Worm (Caenorhabditis elegans) whole organism, young adult: ENCODE results near the gene hpo-6.

Experiments used
- F23B12.7 ChIP-seq: sonication (generic microtip); optimal IDR thresholded peaks from 2 replicates; lab custom pipeline; 2017; ENCODE audit warnings: missing genetic modification characterization, mild to moderate bottlenecking, missing compliant biosample characterization, antibody characterized with exemption, moderate library complexity; ENCODE audit not compliant: insufficient read depth
- attf-6 ChIP-seq: fragments of 200-800 bp; sonication (Bioruptor generic); IDR thresholded peaks from 2 replicates; pipeline ENCODE4 v1.3.6; 2022; ENCODE audit warnings: missing genetic modification reagents, missing genetic modification characterization, missing compliant biosample characterization
- hmg-1.2 ChIP-seq: fragments of 200-800 bp; sonication (Bioruptor generic); IDR thresholded peaks from 2 replicates; pipeline ENCODE4 v1.3.6; 2022; ENCODE audit warnings: missing genetic modification reagents, missing genetic modification characterization, missing compliant biosample characterization

Gene hpo-6

DNA sequence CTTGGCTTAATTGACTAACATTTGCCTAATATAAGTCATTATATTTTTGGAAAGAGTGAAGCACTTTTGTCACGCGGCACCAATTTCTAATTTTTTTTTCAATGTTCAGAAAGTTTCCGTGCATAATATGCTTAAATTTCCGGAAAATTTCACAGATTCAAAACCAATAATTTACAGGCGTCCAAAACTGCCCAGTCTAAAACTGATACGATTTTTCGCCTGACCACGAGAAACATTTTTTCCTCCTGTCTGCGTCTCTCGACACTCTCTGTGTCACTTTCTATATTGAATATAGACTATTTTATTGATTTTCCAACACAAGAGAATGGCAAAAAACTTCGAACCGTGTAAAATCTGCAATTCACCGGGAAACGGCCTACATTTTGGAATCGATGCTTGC, 51.6 kb downstream of the hpo-6 start, which contains the start of gene nhr-122:
Gene nhr-122, plus strand, starts transcription at position 301 of the 400 bp plus-strand sequence.
- TF ChIP-seq attf-6 (GFP tag; lab: Robert Waterston, UW) (no peak), hmg-1.2 (peak; percentile 31; the same call in 1 of the 2 replicates), F23B12.7 (tag; lab: Kevin White, UChicago) (no peak)
